Fruit fly (Drosophila melanogaster) whole organism, wandering third instar larva: ENCODE results near the gene barr.

ENCODE experiments used
- CG32264 ChIP-seq: fragments of 200-800 bp; sonication (Bioruptor generic); optimal IDR thresholded peaks from 2 replicates; lab custom pipeline; 2016; ENCODE audit warnings: missing biosample characterization, missing genetic modification characterization
- CrebA ChIP-seq: fragments of 200-800 bp; sonication (Bioruptor generic); optimal IDR thresholded peaks from 2 replicates; lab custom pipeline; 2016; ENCODE audit warnings: missing biosample characterization, mild to moderate bottlenecking, missing genetic modification characterization, borderline replicate concordance
- HLH106 ChIP-seq: fragments of 200-800 bp; optimal IDR thresholded peaks from 3 replicates; lab custom pipeline; 2019; ENCODE audit warnings: missing biosample characterization, mild to moderate bottlenecking, missing genetic modification characterization, moderate library complexity
- Myc ChIP-seq: fragments of >200 bp; optimal IDR thresholded peaks from 2 replicates; lab custom pipeline; 2017
- N ChIP-seq: fragments of >200 bp; optimal IDR thresholded peaks from 2 replicates; lab custom pipeline; 2018; ENCODE audit warnings: missing biosample characterization, missing external identifiers, missing genetic modification characterization
- OdsH ChIP-seq: fragments of 200-800 bp; sonication (Bioruptor generic); optimal IDR thresholded peaks from 2 replicates; lab custom pipeline; 2016; ENCODE audit warnings: missing biosample characterization, mild to moderate bottlenecking, missing genetic modification characterization
- Sp1 ChIP-seq: fragments of 200-800 bp; sonication (Bioruptor generic); optimal IDR thresholded peaks from 3 replicates; lab custom pipeline; 2019; ENCODE audit warnings: missing biosample characterization, mild to moderate bottlenecking, missing genetic modification characterization, moderate library complexity
- Vsx2 ChIP-seq: fragments of 200-300, 225-300 bp; sonication (Bioruptor generic); optimal IDR thresholded peaks from 2 replicates; lab custom pipeline; 2018; ENCODE audit warnings: missing biosample characterization, missing genetic modification characterization; ENCODE audit not compliant: partially characterized antibody
- br ChIP-seq: fragments of 200-800 bp; sonication (Bioruptor generic); optimal IDR thresholded peaks from 2 replicates; lab custom pipeline; 2016; ENCODE audit warnings: missing biosample characterization, missing genetic modification characterization
- brk ChIP-seq: fragments of 200-800 bp; sonication (Bioruptor generic); optimal IDR thresholded peaks from 2 replicates; lab custom pipeline; 2016; ENCODE audit warnings: missing biosample characterization, mild to moderate bottlenecking, missing genetic modification characterization
- ey ChIP-seq: fragments of 200-800 bp; sonication (Bioruptor generic); optimal IDR thresholded peaks from 2 replicates; lab custom pipeline; 2016; ENCODE audit warnings: missing biosample characterization, missing genetic modification characterization
- h ChIP-seq: fragments of 200-800 bp; sonication (Bioruptor generic); optimal IDR thresholded peaks from 3 replicates; lab custom pipeline; 2016; ENCODE audit warnings: missing biosample characterization, mild to moderate bottlenecking, missing genetic modification characterization
- sage ChIP-seq: fragments of 200-800 bp; sonication (Bioruptor generic); optimal IDR thresholded peaks from 2 replicates; lab custom pipeline; 2016; ENCODE audit warnings: missing biosample characterization, mild to moderate bottlenecking, missing genetic modification characterization
- tai ChIP-seq: sonication (Bioruptor generic); optimal IDR thresholded peaks from 2 replicates; lab custom pipeline; 2016; ENCODE audit warnings: missing biosample characterization, missing genetic modification characterization
- usp ChIP-seq: fragments of >200 bp; optimal IDR thresholded peaks from 2 replicates; lab custom pipeline; 2017; ENCODE audit warnings: missing biosample characterization, missing genetic modification characterization
- woc ChIP-seq: sonication (Bioruptor generic); optimal IDR thresholded peaks from 2 replicates; lab custom pipeline; 2016; ENCODE audit warnings: missing biosample characterization, mild to moderate bottlenecking, missing genetic modification characterization

barr gene

DNA sequence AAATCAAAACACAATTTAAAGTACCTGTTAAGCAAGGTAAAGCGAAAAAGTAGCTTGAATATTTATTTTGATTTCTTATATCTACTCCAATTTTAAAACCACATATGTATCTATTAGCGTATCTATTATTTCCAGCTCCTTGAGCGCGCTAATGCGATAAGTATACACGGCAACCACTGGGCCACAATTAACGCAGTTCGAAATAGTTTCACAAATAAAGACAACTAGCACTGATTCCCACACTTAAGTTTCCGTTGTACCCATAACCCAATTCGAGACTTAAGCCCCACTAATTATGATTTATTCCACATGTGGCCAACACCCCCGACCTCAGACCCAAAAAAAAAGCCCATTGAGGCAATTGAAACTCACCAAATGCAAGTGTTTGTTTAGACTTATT is 44.7 kb downstream of the barr start:
- no peak for TF ChIP-seq HLH106 (tag; lab: Kevin White, UChicago)
- TF ChIP-seq usp (GFP tag; lab: Kevin White, UChicago) = no peak
- TF ChIP-seq CrebA (GFP tag; lab: Kevin White, UChicago) = no peak
- no peak for TF ChIP-seq sage (GFP tag; lab: Kevin White, UChicago)
- no peak for TF ChIP-seq br
- TF ChIP-seq Myc = no peak
- TF ChIP-seq tai (GFP tag; lab: Kevin White, UChicago) = no peak
- TF ChIP-seq brk (GFP tag; lab: Kevin White, UChicago) = no peak
- TF ChIP-seq woc (GFP tag; lab: Kevin White, UChicago) = no peak
- no peak for TF ChIP-seq h (GFP tag; lab: Kevin White, UChicago)
- no peak for TF ChIP-seq Vsx2 (GFP tag; lab: Kevin White, UChicago)
- TF ChIP-seq OdsH (GFP tag; lab: Kevin White, UChicago) = no peak
- TF ChIP-seq CG32264 (GFP tag; lab: Kevin White, UChicago) = no peak
- TF ChIP-seq N (GFP tag; lab: Kevin White, UChicago) = no peak
- no peak for TF ChIP-seq Sp1 (GFP tag; lab: Kevin White, UChicago)
- TF ChIP-seq ey = no peak
- TF ChIP-seq, all 38 proteins: peak for 0
